Worm (Caenorhabditis elegans) whole organism, L4/young adult: Measurements from ENCODE around the gene F08D12.2.

Experiments
- W03F9.2 ChIP-seq: fragments of 150-350 bp; optimal IDR thresholded peaks from 2 replicates; lab custom pipeline; 2014; ENCODE audit warnings: missing biosample characterization, missing genetic modification characterization
- him-1 ChIP-seq: sonication (generic microtip); optimal IDR thresholded peaks from 2 replicates; lab custom pipeline; 2016; ENCODE audit warnings: missing genotype, missing genetic modification reagents, missing genetic modification characterization, missing compliant biosample characterization

ce11 chrII:2795413-2795812, 14.0 kb downstream of the F08D12.2 start:
- TF ChIP-seq him-1 (tag; lab: Kevin White, UChicago) (no peak), W03F9.2 (tag; lab: Kevin White, UChicago) (no peak)
